Fruit fly (Drosophila melanogaster) whole organism, embryonic: Measurements from ENCODE around the gene CG14868.
A peak's percentile ranks its signal among the peaks of the same experiment; 100 is the strongest.

Experiments used
- BtbVII ChIP-seq: fragments of 200-800 bp; sonication (Bioruptor generic); optimal IDR thresholded peaks from 3 replicates; lab custom pipeline; 2017; ENCODE audit warnings: missing biosample characterization, mild to moderate bottlenecking, missing genetic modification characterization
- CG10959 ChIP-seq: fragments of 200-800 bp; sonication (Bioruptor generic); IDR thresholded peaks from 2 replicates; pipeline ENCODE4 v1.3.6; 2022; ENCODE audit warnings: missing biosample characterization, missing genetic modification characterization
- CG12219 ChIP-seq: fragments of 200-800 bp; sonication (Bioruptor generic); optimal IDR thresholded peaks from 3 replicates; lab custom pipeline; 2018; ENCODE audit warnings: missing biosample characterization, mild to moderate bottlenecking, missing genetic modification characterization
- CG13624 ChIP-seq: fragments of 200-800 bp; sonication (Bioruptor generic); optimal IDR thresholded peaks from 2 replicates; lab custom pipeline; 2016; ENCODE audit warnings: missing biosample characterization, missing genetic modification characterization
- CG15011 ChIP-seq: fragments of 200-800 bp; sonication (Bioruptor generic); optimal IDR thresholded peaks from 3 replicates; lab custom pipeline; 2018; ENCODE audit warnings: missing biosample characterization, mild to moderate bottlenecking, missing genetic modification characterization
- CG15514 ChIP-seq: fragments of 200-800 bp; sonication (Bioruptor generic); optimal IDR thresholded peaks from 3 replicates; lab custom pipeline; 2017; ENCODE audit warnings: missing biosample characterization, missing genetic modification characterization, mild to moderate bottlenecking, moderate library complexity, missing genetic modification reagents
- CG15696 ChIP-seq: fragments of 200-800 bp; sonication (Bioruptor generic); optimal IDR thresholded peaks from 2 replicates; lab custom pipeline; 2019; ENCODE audit warnings: missing biosample characterization, mild to moderate bottlenecking, missing genetic modification characterization, moderate library complexity
- CG17802 ChIP-seq: fragments of 200-800 bp; sonication (Bioruptor generic); optimal IDR thresholded peaks from 2 replicates; lab custom pipeline; 2018; ENCODE audit warnings: missing biosample characterization, mild to moderate bottlenecking, missing genetic modification characterization, moderate library complexity
- CG18619 ChIP-seq: fragments of 200-800 bp; sonication (Bioruptor generic); optimal IDR thresholded peaks from 3 replicates; lab custom pipeline; 2017; ENCODE audit warnings: missing biosample characterization, mild to moderate bottlenecking, missing genetic modification characterization
- CG30431 ChIP-seq: fragments of 200-800 bp; sonication (Bioruptor generic); optimal IDR thresholded peaks from 2 replicates; lab custom pipeline; 2017; ENCODE audit warnings: missing biosample characterization, missing genetic modification characterization
- CG3995 ChIP-seq: fragments of 200-800 bp; sonication (Bioruptor generic); optimal IDR thresholded peaks from 3 replicates; lab custom pipeline; 2016; ENCODE audit warnings: missing biosample characterization, missing genetic modification characterization
- CG7745 ChIP-seq: fragments of 200-800 bp; sonication (Bioruptor generic); optimal IDR thresholded peaks from 2 replicates; lab custom pipeline; 2018; ENCODE audit warnings: missing biosample characterization, mild to moderate bottlenecking, missing genetic modification characterization, moderate library complexity
- CG7839 ChIP-seq: fragments of 200-800 bp; sonication (Bioruptor generic); optimal IDR thresholded peaks from 3 replicates; lab custom pipeline; 2018; ENCODE audit warnings: missing biosample characterization, mild to moderate bottlenecking, missing genetic modification characterization, moderate library complexity
- CG8359 ChIP-seq: fragments of 200-800 bp; sonication (Bioruptor generic); optimal IDR thresholded peaks from 2 replicates; lab custom pipeline; 2017; ENCODE audit warnings: missing biosample characterization, mild to moderate bottlenecking, missing genetic modification characterization, borderline replicate concordance
- CG8924 ChIP-seq: fragments of 200-800 bp; optimal IDR thresholded peaks from 3 replicates; lab custom pipeline; 2019; ENCODE audit warnings: missing biosample characterization, mild to moderate bottlenecking, missing genetic modification characterization, moderate library complexity
- CG9215 ChIP-seq: fragments of 200-800 bp; sonication (Bioruptor generic); IDR thresholded peaks from 2 replicates; pipeline ENCODE4 v1.3.6; 2022; ENCODE audit warnings: missing biosample characterization, missing genetic modification characterization
- CG9437 ChIP-seq: fragments of 200-800 bp; sonication (Bioruptor generic); optimal IDR thresholded peaks from 2 replicates; lab custom pipeline; 2018; ENCODE audit warnings: missing biosample characterization, mild to moderate bottlenecking, missing genetic modification characterization
- CG9797 ChIP-seq: fragments of 200-800 bp; sonication (Bioruptor generic); optimal IDR thresholded peaks from 3 replicates; lab custom pipeline; 2018; ENCODE audit warnings: missing biosample characterization, mild to moderate bottlenecking, missing genetic modification characterization
- Dfd ChIP-seq, 2 experiments: fragments of >200 bp; optimal IDR thresholded peaks; 2 replicates each; lab custom pipeline; 2017; ENCODE audit warnings: missing biosample characterization in 2 of 2, missing genetic modification characterization in 2 of 2
- Doc2 ChIP-seq: fragments of 200-800 bp; sonication (Bioruptor generic); IDR thresholded peaks from 2 replicates; pipeline ENCODE4 v1.3.6; 2022; ENCODE audit warnings: missing biosample characterization, missing genetic modification characterization
- Drgx ChIP-seq: fragments of 200-800 bp; sonication (Bioruptor generic); IDR thresholded peaks from 2 replicates; pipeline ENCODE4 v1.3.6; 2022; ENCODE audit warnings: missing biosample characterization, missing genetic modification characterization
- Gsc ChIP-seq: fragments of 200-800 bp; sonication (Bioruptor generic); IDR thresholded peaks from 2 replicates; pipeline ENCODE4 v1.3.6; 2022; ENCODE audit warnings: missing biosample characterization, missing genetic modification characterization
- HmgZ ChIP-seq: fragments of 200-800 bp; sonication (Bioruptor generic); optimal IDR thresholded peaks from 2 replicates; lab custom pipeline; 2018; ENCODE audit warnings: missing biosample characterization, mild to moderate bottlenecking, missing genetic modification characterization
- Max ChIP-seq: fragments of 200-800 bp; sonication (Bioruptor generic); optimal IDR thresholded peaks from 2 replicates; lab custom pipeline; 2016; ENCODE audit warnings: missing biosample characterization, mild to moderate bottlenecking, missing genetic modification characterization
- Sin3A ChIP-seq: fragments of >200 bp; optimal IDR thresholded peaks from 2 replicates; lab custom pipeline; 2018
- Sox100B ChIP-seq: fragments of 200-800 bp; sonication (Bioruptor generic); optimal IDR thresholded peaks from 3 replicates; lab custom pipeline; 2018; ENCODE audit warnings: missing biosample characterization, mild to moderate bottlenecking, missing genetic modification characterization
- ash1 ChIP-seq: fragments of 200-800 bp; sonication (Bioruptor generic); optimal IDR thresholded peaks from 2 replicates; lab custom pipeline; 2018; ENCODE audit warnings: missing biosample characterization, mild to moderate bottlenecking, missing genetic modification characterization
- chif ChIP-seq, 2 experiments: fragments of 200-800 bp; sonication (Bioruptor generic); optimal IDR thresholded peaks; 3 replicates each; lab custom pipeline; 2016; ENCODE audit warnings: missing biosample characterization in 2 of 2, missing genetic modification characterization in 2 of 2
- chinmo ChIP-seq: fragments of 200-800 bp; sonication (Bioruptor generic); IDR thresholded peaks from 4 replicates; pipeline ENCODE4 v1.3.6; 2022; ENCODE audit warnings: missing biosample characterization, missing genetic modification characterization; ENCODE audit not compliant: partially characterized antibody
- chm ChIP-seq: fragments of 200-800 bp; sonication (Bioruptor generic); IDR thresholded peaks from 2 replicates; pipeline ENCODE4 v1.3.6; 2022; ENCODE audit warnings: missing biosample characterization, missing genetic modification characterization
- crc ChIP-seq: fragments of 200-800 bp; sonication (Bioruptor generic); optimal IDR thresholded peaks from 2 replicates; lab custom pipeline; 2016; ENCODE audit warnings: missing biosample characterization, missing genetic modification characterization
- crp ChIP-seq, 2 experiments: fragments of 200-800 bp; sonication (Bioruptor generic); optimal IDR thresholded peaks; 2 replicates in 1 of 2; 3 replicates in 1 of 2; lab custom pipeline; 2017; ENCODE audit warnings: missing biosample characterization in 2 of 2, missing genetic modification characterization in 2 of 2, mild to moderate bottlenecking in 1 of 2, moderate library complexity in 1 of 2
- eve ChIP-seq, 2 experiments: fragments of >200 bp; optimal IDR thresholded peaks; 2 replicates each; lab custom pipeline; 2017; ENCODE audit warnings: missing biosample characterization in 2 of 2, missing genetic modification characterization in 2 of 2
- gfzf ChIP-seq: fragments of 200-800 bp; sonication (Bioruptor generic); optimal IDR thresholded peaks from 2 replicates; lab custom pipeline; 2016; ENCODE audit warnings: missing biosample characterization, mild to moderate bottlenecking, missing genetic modification characterization, moderate library complexity
- gsb ChIP-seq: fragments of 200-800 bp; sonication (Bioruptor generic); IDR thresholded peaks from 2 replicates; pipeline ENCODE4 v1.3.6; 2022; ENCODE audit warnings: missing biosample characterization, missing genetic modification characterization
- gt ChIP-seq: fragments of 200-800 bp; sonication (Bioruptor generic); IDR thresholded peaks from 2 replicates; pipeline ENCODE4 v1.3.6; 2022; ENCODE audit warnings: missing biosample characterization, missing genetic modification characterization
- klu ChIP-seq: fragments of 200-800 bp; sonication (Bioruptor generic); IDR thresholded peaks from 2 replicates; pipeline ENCODE4 v1.3.6; 2022; ENCODE audit warnings: missing biosample characterization, missing genetic modification characterization
- pho ChIP-seq: fragments of 200-800 bp; sonication (Bioruptor generic); optimal IDR thresholded peaks from 2 replicates; lab custom pipeline; 2016; ENCODE audit warnings: missing biosample characterization, missing genetic modification characterization
- phol ChIP-seq: fragments of 200-800 bp; sonication (Bioruptor generic); optimal IDR thresholded peaks from 3 replicates; lab custom pipeline; 2018; ENCODE audit warnings: missing biosample characterization, mild to moderate bottlenecking, missing genetic modification characterization, moderate library complexity
- prd ChIP-seq, 3 experiments: fragments of >200 bp in 2 of 3; fragments of 200-800 bp in 1 of 3; sonication (Bioruptor generic) in 1 of 3; optimal IDR thresholded peaks in 2 of 3; IDR thresholded peaks in 1 of 3; 2 replicates in 2 of 3; 3 replicates in 1 of 3; pipeline versions ENCODE4 v1.3.6 to Lab custom; 2017 to 2022; ENCODE audit warnings: missing biosample characterization in 1 of 3, missing genetic modification characterization in 1 of 3
- ro ChIP-seq: fragments of 200-800 bp; sonication (Bioruptor generic); IDR thresholded peaks from 2 replicates; pipeline ENCODE4 v1.3.6; 2022; ENCODE audit warnings: missing biosample characterization, missing genetic modification characterization
- salm ChIP-seq: fragments of 200-800 bp; sonication (Bioruptor generic); optimal IDR thresholded peaks from 2 replicates; lab custom pipeline; 2018; ENCODE audit warnings: missing biosample characterization, mild to moderate bottlenecking, missing genetic modification characterization
- sc ChIP-seq, 3 experiments: fragments of >200 bp in 2 of 3; fragments of 200-800 bp in 1 of 3; sonication (Bioruptor generic) in 1 of 3; optimal IDR thresholded peaks; 2 replicates in 2 of 3; 3 replicates in 1 of 3; lab custom pipeline; 2017; ENCODE audit warnings: mild to moderate bottlenecking in 1 of 3, missing biosample characterization in 1 of 3, missing genetic modification characterization in 1 of 3, missing genetic modification reagents in 1 of 3
- seq ChIP-seq: fragments of 200-800 bp; sonication (Bioruptor generic); IDR thresholded peaks from 2 replicates; pipeline ENCODE4 v1.3.6; 2022; ENCODE audit warnings: missing biosample characterization, missing genetic modification characterization
- shn ChIP-seq: fragments of 200-800 bp; sonication (Bioruptor generic); optimal IDR thresholded peaks from 3 replicates; lab custom pipeline; 2016; ENCODE audit warnings: missing biosample characterization, missing genetic modification characterization
- slbo ChIP-seq: fragments of 200-800 bp; sonication (Bioruptor generic); IDR thresholded peaks from 2 replicates; pipeline ENCODE4 v1.3.6; 2022; ENCODE audit warnings: missing biosample characterization, missing genetic modification characterization
- tap ChIP-seq: fragments of 200-800 bp; optimal IDR thresholded peaks from 3 replicates; lab custom pipeline; 2019; ENCODE audit warnings: missing biosample characterization, mild to moderate bottlenecking, missing genetic modification characterization, moderate library complexity
- unc-4 ChIP-seq: fragments of 200-800 bp; sonication (Bioruptor generic); IDR thresholded peaks from 2 replicates; pipeline ENCODE4 v1.3.6; 2022; ENCODE audit warnings: missing biosample characterization, missing genetic modification characterization; ENCODE audit not compliant: partially characterized antibody
- vvl ChIP-seq: fragments of 200-800 bp; sonication (Bioruptor generic); IDR thresholded peaks from 2 replicates; pipeline ENCODE4 v1.3.6; 2022; ENCODE audit warnings: missing biosample characterization, missing genetic modification characterization
- zf30C ChIP-seq: fragments of 200-800 bp; sonication (Bioruptor generic); optimal IDR thresholded peaks from 3 replicates; lab custom pipeline; 2018; ENCODE audit warnings: missing biosample characterization, mild to moderate bottlenecking, missing genetic modification characterization

The CG14868 gene

dm6 chr3R:15371833-15372232, 2.1 kb upstream of the CG14868 start, which contains the start of the genes Ccm3 and CG6136 (continued):
- no peak for TF ChIP-seq sc (optimal IDR thresholded peaks at IDR 0.05; lab: Kevin White, UChicago)
- TF ChIP-seq sc (GFP tag; optimal IDR thresholded peaks at IDR 0.05; lab: Kevin White, UChicago), result no peak
- TF ChIP-seq Max, result peak; percentile 59
- peak; percentile 54; the same call in 1 of the 2 replicates for TF ChIP-seq chm (GFP tag; lab: Robert Waterston, UW)
- TF ChIP-seq ash1 (GFP tag; lab: Kevin White, UChicago), result no peak
- no peak for TF ChIP-seq salm (tag; lab: Kevin White, UChicago)
- TF ChIP-seq CG15011 (GFP tag; lab: Kevin White, UChicago), result no peak
- TF ChIP-seq CG8924, result peak; percentile 57
- peak; percentile 26 for TF ChIP-seq CG9797 (GFP tag; lab: Kevin White, UChicago)
- no peak for TF ChIP-seq crc (GFP tag; lab: Kevin White, UChicago)
- TF ChIP-seq CG9437, result peak; percentile 40
- no peak for TF ChIP-seq chif (GFP tag; optimal IDR thresholded peaks at IDR 0.05; lab: Kevin White, UChicago)
- peak; percentile 79 for TF ChIP-seq CG15514 (GFP tag; lab: Kevin White, UChicago)
- no peak for TF ChIP-seq BtbVII
- 0 out of 2 replicates have a peak, but pooled peaks have one; percentile 29 for TF ChIP-seq CG10959 (GFP tag; lab: Robert Waterston, UW)
- no peak for TF ChIP-seq CG12219 (GFP tag; lab: Kevin White, UChicago)
- TF ChIP-seq CG7745, result no peak
- no peak for TF ChIP-seq Dfd (GFP tag; optimal IDR thresholded peaks at IDR 0.05; lab: Kevin White, UChicago)
- no peak for TF ChIP-seq CG15696
- no peak for TF ChIP-seq CG9215 (GFP tag; lab: Robert Waterston, UW)
- no peak for TF ChIP-seq Doc2 (GFP tag; lab: Robert Waterston, UW)
- peak; percentile 37 for TF ChIP-seq pho (GFP tag; lab: Kevin White, UChicago)
- TF ChIP-seq CG3995, result peak; percentile 62
- TF ChIP-seq CG8359 (GFP tag; lab: Kevin White, UChicago), result no peak
- peak; percentile 25 for TF ChIP-seq phol (tag; lab: Kevin White, UChicago)
- 0 out of 2 replicates have a peak, but pooled peaks have one; percentile 20 for TF ChIP-seq Drgx (GFP tag; lab: Robert Waterston, UW)
- TF ChIP-seq eve (GFP tag; optimal IDR thresholded peaks at IDR 0.05; lab: Kevin White, UChicago), result no peak
- TF ChIP-seq CG13624 (GFP tag; lab: Kevin White, UChicago), result peak; percentile 74
- TF ChIP-seq unc-4 (GFP tag; lab: Robert Waterston, UW), result peak; percentile 92
- TF ChIP-seq gt (GFP tag; lab: Robert Waterston, UW), result no peak
- 0 out of 2 replicates have a peak, but pooled peaks have one; percentile 30 for TF ChIP-seq gsb (GFP tag; lab: Robert Waterston, UW)
- peak; percentile 82 for TF ChIP-seq HmgZ (tag; lab: Kevin White, UChicago)
- TF ChIP-seq CG17802, result no peak
- no peak for TF ChIP-seq Gsc (GFP tag; lab: Robert Waterston, UW)
- TF ChIP-seq CG7839, result no peak
- peak; percentile 17; the same call in 1 of the 2 replicates for TF ChIP-seq seq
- no peak for TF ChIP-seq zf30C (GFP tag; lab: Kevin White, UChicago)
- no peak for TF ChIP-seq klu (GFP tag; lab: Robert Waterston, UW)
- no peak for TF ChIP-seq CG30431
- no peak for TF ChIP-seq ro (GFP tag; lab: Robert Waterston, UW)
- peak; percentile 56; the same call in 1 of the 2 replicates for TF ChIP-seq slbo (GFP tag; lab: Robert Waterston, UW)
- TF ChIP-seq prd (optimal IDR thresholded peaks at IDR 0.05; lab: Kevin White, UChicago), result no peak
- peak; percentile 52; the same call in 1 of the 3 replicates for TF ChIP-seq prd (GFP tag; IDR thresholded peaks at IDR 0.05; lab: Robert Waterston, UW)
- peak; percentile 56 to 93 for TF ChIP-seq crp (GFP tag; optimal IDR thresholded peaks at IDR 0.05; lab: Kevin White, UChicago)
- peak; percentile 88; the same call in 3 of the 4 replicates for TF ChIP-seq chinmo (GFP tag; lab: Robert Waterston, UW)
- peak; percentile 12 for TF ChIP-seq shn (GFP tag; lab: Kevin White, UChicago)
- no peak for TF ChIP-seq gfzf (GFP tag; lab: Kevin White, UChicago)
- peak; percentile 11 for TF ChIP-seq CG18619 (GFP tag; lab: Kevin White, UChicago)
- no peak for TF ChIP-seq tap (tag; lab: Kevin White, UChicago)
- no peak for TF ChIP-seq Sox100B
- peak; percentile 91 for TF ChIP-seq vvl (GFP tag; lab: Robert Waterston, UW)
- TF ChIP-seq Sin3A (lab: Kevin White, UChicago), result peak; percentile 44
